Worm (Caenorhabditis elegans) whole organism, L4/young adult: Measurements from ENCODE around the gene T03F6.10.

ENCODE experiments used
- W03F9.2 ChIP-seq: fragments of 150-350 bp; optimal IDR thresholded peaks from 2 replicates; lab custom pipeline; 2014; ENCODE audit warnings: missing biosample characterization, missing genetic modification characterization
- dao-5 ChIP-seq: sonication (generic microtip); optimal IDR thresholded peaks from 2 replicates; lab custom pipeline; 2016; ENCODE audit warnings: missing genotype, missing genetic modification characterization, moderate library complexity, missing compliant biosample characterization
- him-1 ChIP-seq: sonication (generic microtip); optimal IDR thresholded peaks from 2 replicates; lab custom pipeline; 2016; ENCODE audit warnings: missing genotype, missing genetic modification reagents, missing genetic modification characterization, missing compliant biosample characterization

DNA sequence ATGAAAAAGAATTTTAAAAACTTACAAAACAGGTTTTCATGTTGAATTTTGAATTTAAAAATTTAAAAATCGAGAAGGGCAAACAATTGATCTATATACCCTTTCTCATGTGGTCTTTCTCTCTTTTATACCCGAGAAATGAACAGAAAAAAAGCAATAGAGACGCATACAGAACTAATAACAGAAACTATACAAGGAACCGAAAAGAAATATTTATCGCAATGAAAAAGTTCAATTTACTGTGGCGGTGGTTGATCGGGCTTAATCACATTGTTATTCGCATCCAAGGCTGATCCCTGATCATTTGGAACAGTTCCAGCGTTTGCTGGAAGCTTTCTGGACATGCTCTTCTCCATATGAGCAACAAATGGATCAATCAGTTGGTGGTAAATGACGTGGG lies at the start of gene T03F6.10:
- no peak for TF ChIP-seq dao-5 (tag; lab: Kevin White, UChicago)
- TF ChIP-seq W03F9.2: no peak
- no peak for TF ChIP-seq him-1 (tag; lab: Kevin White, UChicago)
